Fruit fly (Drosophila melanogaster) whole organism, embryonic: ENCODE data around the gene Hexim.

Experiments used
- ATbp ChIP-seq: fragments of 200-800 bp; sonication (Bioruptor generic); optimal IDR thresholded peaks from 2 replicates; lab custom pipeline; 2017; ENCODE audit warnings: missing biosample characterization, mild to moderate bottlenecking, missing genetic modification characterization, missing genetic modification reagents
- Aef1 ChIP-seq: fragments of 200-800 bp; sonication (Bioruptor generic); IDR thresholded peaks from 3 replicates; pipeline ENCODE4 v1.3.6; 2022; ENCODE audit warnings: missing biosample characterization, missing genetic modification characterization
- Antp ChIP-seq: fragments of 200-800 bp; sonication (Bioruptor generic); optimal IDR thresholded peaks from 3 replicates; lab custom pipeline; 2016; ENCODE audit warnings: missing biosample characterization, missing genetic modification characterization
- Asciz ChIP-seq: fragments of 200-800 bp; sonication (Bioruptor generic); optimal IDR thresholded peaks from 2 replicates; lab custom pipeline; 2017; ENCODE audit warnings: missing biosample characterization, mild to moderate bottlenecking, missing genetic modification characterization, missing genetic modification reagents
- CG10366 ChIP-seq: fragments of 200-800 bp; sonication (Bioruptor generic); IDR thresholded peaks from 2 replicates; pipeline ENCODE4 v1.3.6; 2022; ENCODE audit warnings: missing biosample characterization, missing genetic modification characterization
- CG11398 ChIP-seq: fragments of 200-800 bp; sonication (Bioruptor generic); optimal IDR thresholded peaks from 2 replicates; lab custom pipeline; 2016; ENCODE audit warnings: missing biosample characterization, missing genetic modification characterization
- CG12769 ChIP-seq: fragments of 200-800 bp; sonication (Bioruptor generic); optimal IDR thresholded peaks from 2 replicates; lab custom pipeline; 2019; ENCODE audit warnings: missing biosample characterization, mild to moderate bottlenecking, missing genetic modification characterization, moderate library complexity
- CG14860 ChIP-seq: fragments of 200-800 bp; sonication (Bioruptor generic); IDR thresholded peaks from 3 replicates; pipeline ENCODE4 v1.3.6; 2022; ENCODE audit warnings: missing biosample characterization, missing genetic modification characterization; ENCODE audit not compliant: partially characterized antibody
- CG1529 ChIP-seq: fragments of 200-800 bp; sonication (Bioruptor generic); optimal IDR thresholded peaks from 3 replicates; lab custom pipeline; 2018; ENCODE audit warnings: missing biosample characterization, missing genetic modification characterization
- CG15479 ChIP-seq: fragments of 200-800 bp; sonication (Bioruptor generic); optimal IDR thresholded peaks from 3 replicates; lab custom pipeline; 2019; ENCODE audit warnings: missing biosample characterization, mild to moderate bottlenecking, missing genetic modification characterization, moderate library complexity
- CG15601 ChIP-seq: fragments of 200-800 bp; sonication (Bioruptor generic); optimal IDR thresholded peaks from 3 replicates; lab custom pipeline; 2019; ENCODE audit warnings: missing biosample characterization, mild to moderate bottlenecking, missing genetic modification characterization, moderate library complexity
- CG15696 ChIP-seq: fragments of 200-800 bp; sonication (Bioruptor generic); optimal IDR thresholded peaks from 2 replicates; lab custom pipeline; 2019; ENCODE audit warnings: missing biosample characterization, mild to moderate bottlenecking, missing genetic modification characterization, moderate library complexity
- CG1603 ChIP-seq: fragments of 200-800 bp; sonication (Bioruptor generic); optimal IDR thresholded peaks from 2 replicates; lab custom pipeline; 2019; ENCODE audit warnings: missing biosample characterization, mild to moderate bottlenecking, missing genetic modification characterization, moderate library complexity
- CG17186 ChIP-seq: fragments of 200-800 bp; sonication (Bioruptor generic); optimal IDR thresholded peaks from 3 replicates; lab custom pipeline; 2017; ENCODE audit warnings: missing biosample characterization, missing genetic modification reagents, missing genetic modification characterization
- CG17612 ChIP-seq: fragments of 200-800 bp; sonication (Bioruptor generic); IDR thresholded peaks from 2 replicates; pipeline ENCODE4 v1.3.6; 2022; ENCODE audit warnings: missing biosample characterization, missing genetic modification characterization
- CG3407 ChIP-seq: fragments of 200-800 bp; sonication (Bioruptor generic); optimal IDR thresholded peaks from 2 replicates; lab custom pipeline; 2018; ENCODE audit warnings: missing biosample characterization, mild to moderate bottlenecking, missing genetic modification characterization
- CG34422 ChIP-seq: fragments of 200-800 bp; sonication (Bioruptor generic); IDR thresholded peaks from 3 replicates; pipeline ENCODE4 v1.3.6; 2022; ENCODE audit warnings: missing biosample characterization, missing genetic modification characterization
- CG3995 ChIP-seq: fragments of 200-800 bp; sonication (Bioruptor generic); optimal IDR thresholded peaks from 3 replicates; lab custom pipeline; 2016; ENCODE audit warnings: missing biosample characterization, missing genetic modification characterization
- CG4424 ChIP-seq: fragments of 200-800 bp; sonication (Bioruptor generic); optimal IDR thresholded peaks from 3 replicates; lab custom pipeline; 2016; ENCODE audit warnings: missing biosample characterization, missing genetic modification characterization
- CG4707 ChIP-seq: fragments of 200-800 bp; sonication (Bioruptor generic); optimal IDR thresholded peaks from 2 replicates; lab custom pipeline; 2018; ENCODE audit warnings: missing biosample characterization, mild to moderate bottlenecking, missing genetic modification characterization, moderate library complexity
- CG4730 ChIP-seq: fragments of 200-800 bp; sonication (Bioruptor generic); IDR thresholded peaks from 2 replicates; pipeline ENCODE4 v1.3.6; 2022; ENCODE audit warnings: missing biosample characterization, missing genetic modification characterization
- CG5953 ChIP-seq: fragments of 200-800 bp; sonication (Bioruptor generic); IDR thresholded peaks from 2 replicates; pipeline ENCODE4 v1.3.6; 2022; ENCODE audit warnings: missing biosample characterization, missing genetic modification characterization
- CG8924 ChIP-seq: fragments of 200-800 bp; optimal IDR thresholded peaks from 3 replicates; lab custom pipeline; 2019; ENCODE audit warnings: missing biosample characterization, mild to moderate bottlenecking, missing genetic modification characterization, moderate library complexity
- CG9727 ChIP-seq: fragments of 200-800 bp; sonication (Bioruptor generic); optimal IDR thresholded peaks from 3 replicates; lab custom pipeline; 2017; ENCODE audit warnings: missing biosample characterization, mild to moderate bottlenecking, missing genetic modification characterization
- CoRest ChIP-seq: fragments of 200-800 bp; sonication (Bioruptor generic); optimal IDR thresholded peaks from 3 replicates; lab custom pipeline; 2018; ENCODE audit warnings: missing biosample characterization, mild to moderate bottlenecking, missing genetic modification characterization, moderate library complexity
- Mes4 ChIP-seq: fragments of 200-800 bp; sonication (Bioruptor generic); optimal IDR thresholded peaks from 2 replicates; lab custom pipeline; 2016; ENCODE audit warnings: missing biosample characterization, missing genetic modification characterization
- NK7.1 ChIP-seq: fragments of 200-800 bp; sonication (Bioruptor generic); optimal IDR thresholded peaks from 3 replicates; lab custom pipeline; 2016; ENCODE audit warnings: missing biosample characterization, missing genetic modification characterization
- Ptx1 ChIP-seq: fragments of 200-800 bp; sonication (Bioruptor generic); IDR thresholded peaks from 2 replicates; pipeline ENCODE4 v1.3.6; 2022; ENCODE audit warnings: missing biosample characterization, missing genetic modification characterization
- Xrp1 ChIP-seq: fragments of 200-800 bp; sonication (Bioruptor generic); IDR thresholded peaks from 2 replicates; pipeline ENCODE4 v1.3.6; 2022; ENCODE audit warnings: missing biosample characterization, missing genetic modification characterization
- ab ChIP-seq: fragments of 200-800 bp; sonication (Bioruptor generic); optimal IDR thresholded peaks from 2 replicates; lab custom pipeline; 2016; ENCODE audit warnings: missing biosample characterization, missing genetic modification characterization
- ash1 ChIP-seq: fragments of 200-800 bp; sonication (Bioruptor generic); optimal IDR thresholded peaks from 2 replicates; lab custom pipeline; 2018; ENCODE audit warnings: missing biosample characterization, mild to moderate bottlenecking, missing genetic modification characterization
- bsh ChIP-seq, 2 experiments: fragments of 200-800 bp; sonication (Bioruptor generic); optimal IDR thresholded peaks; 2 replicates each; lab custom pipeline; 2017 to 2018; ENCODE audit warnings: mild to moderate bottlenecking in 2 of 2, missing biosample characterization in 2 of 2, missing genetic modification characterization in 2 of 2, moderate library complexity in 1 of 2
- caup ChIP-seq: fragments of 200-800 bp; sonication (Bioruptor generic); optimal IDR thresholded peaks from 3 replicates; lab custom pipeline; 2017; ENCODE audit warnings: missing biosample characterization, mild to moderate bottlenecking, missing genetic modification characterization, moderate library complexity; ENCODE audit not compliant: severe bottlenecking
- da ChIP-seq: fragments of 200-800 bp; sonication (Bioruptor generic); optimal IDR thresholded peaks from 2 replicates; lab custom pipeline; 2016; ENCODE audit warnings: missing biosample characterization, missing genetic modification characterization
- dan ChIP-seq: fragments of 200-800 bp; sonication (Bioruptor generic); IDR thresholded peaks from 2 replicates; pipeline ENCODE4 v1.3.6; 2022; ENCODE audit warnings: missing biosample characterization, missing genetic modification characterization
- danr ChIP-seq: fragments of 200-800 bp; sonication (Bioruptor generic); IDR thresholded peaks from 2 replicates; pipeline ENCODE4 v1.3.6; 2022; ENCODE audit warnings: missing biosample characterization, missing genetic modification characterization
- dimm ChIP-seq: fragments of 200-800 bp; sonication (Bioruptor generic); IDR thresholded peaks from 2 replicates; pipeline ENCODE4 v1.3.6; 2022; ENCODE audit warnings: missing biosample characterization, missing genetic modification characterization
- en ChIP-seq: fragments of 200-800 bp; sonication (Bioruptor generic); optimal IDR thresholded peaks from 2 replicates; lab custom pipeline; 2016; ENCODE audit warnings: missing biosample characterization, missing genetic modification characterization
- ewg ChIP-seq: fragments of 200-800 bp; sonication (Bioruptor generic); optimal IDR thresholded peaks from 3 replicates; lab custom pipeline; 2017; ENCODE audit warnings: mild to moderate bottlenecking, missing biosample characterization, missing genetic modification reagents, missing genetic modification characterization
- gfzf ChIP-seq: fragments of 200-800 bp; sonication (Bioruptor generic); optimal IDR thresholded peaks from 2 replicates; lab custom pipeline; 2016; ENCODE audit warnings: missing biosample characterization, mild to moderate bottlenecking, missing genetic modification characterization, moderate library complexity
- gro ChIP-seq: fragments of 200-800 bp; sonication (Bioruptor generic); optimal IDR thresholded peaks from 2 replicates; lab custom pipeline; 2016; ENCODE audit warnings: missing biosample characterization, missing genetic modification characterization
- gsb ChIP-seq: fragments of 200-800 bp; sonication (Bioruptor generic); IDR thresholded peaks from 2 replicates; pipeline ENCODE4 v1.3.6; 2022; ENCODE audit warnings: missing biosample characterization, missing genetic modification characterization
- lab ChIP-seq: fragments of 200-800 bp; sonication (Bioruptor generic); optimal IDR thresholded peaks from 3 replicates; lab custom pipeline; 2017; ENCODE audit warnings: missing biosample characterization, missing genetic modification characterization, mild to moderate bottlenecking, moderate library complexity, missing genetic modification reagents
- mld ChIP-seq: fragments of 200-800 bp; sonication (Bioruptor generic); IDR thresholded peaks from 3 replicates; pipeline ENCODE4 v1.3.6; 2022; ENCODE audit warnings: missing biosample characterization, missing genetic modification characterization; ENCODE audit not compliant: partially characterized antibody
- nmo ChIP-seq: fragments of 200-800 bp; sonication (Bioruptor generic); optimal IDR thresholded peaks from 2 replicates; lab custom pipeline; 2018; ENCODE audit warnings: missing biosample characterization, mild to moderate bottlenecking, missing genetic modification characterization, moderate library complexity
- onecut ChIP-seq: fragments of 200-800 bp; sonication (Bioruptor generic); IDR thresholded peaks from 2 replicates; pipeline ENCODE4 v1.3.6; 2022; ENCODE audit warnings: missing biosample characterization, missing genetic modification characterization
- otp ChIP-seq: fragments of 200-800 bp; sonication (Bioruptor generic); IDR thresholded peaks from 3 replicates; pipeline ENCODE4, ENCODE4 v1.3.6; 2022; ENCODE audit warnings: missing biosample characterization, missing genetic modification characterization
- sens-2 ChIP-seq: fragments of 200-800 bp; sonication (Bioruptor generic); IDR thresholded peaks from 2 replicates; pipeline ENCODE4 v1.3.6; 2022; ENCODE audit warnings: missing biosample characterization, missing genetic modification characterization
- tll ChIP-seq, 2 experiments: fragments of 200-800 bp in 1 of 2; fragments of >200 bp in 1 of 2; sonication (Bioruptor generic) in 1 of 2; optimal IDR thresholded peaks; 2 replicates each; lab custom pipeline; 2017 to 2019; ENCODE audit warnings: missing biosample characterization in 2 of 2, missing genetic modification characterization in 2 of 2, mild to moderate bottlenecking in 1 of 2, moderate library complexity in 1 of 2
- zen2 ChIP-seq: fragments of 200-800 bp; sonication (Bioruptor generic); IDR thresholded peaks from 3 replicates; pipeline ENCODE4 v1.3.6; 2022; ENCODE audit warnings: missing biosample characterization, missing genetic modification characterization; ENCODE audit not compliant: partially characterized antibody

Hexim gene

dm6 chr3R:14680112-14680665 lies 21.0 kb downstream of the Hexim start (continued):
- TF ChIP-seq mld (GFP tag; lab: Robert Waterston, UW) (no peak), danr (GFP tag; lab: Robert Waterston, UW) (no peak), CG1529 (peak; percentile 8), CoRest (no peak), CG11398 (GFP tag; lab: Kevin White, UChicago) (peak; percentile 37), sens-2 (no peak), zen2 (GFP tag; lab: Robert Waterston, UW) (no peak), NK7.1 (GFP tag; lab: Kevin White, UChicago) (no peak), Mes4 (GFP tag; lab: Kevin White, UChicago) (no peak), CG3407 (GFP tag; lab: Kevin White, UChicago) (peak; percentile 17), CG1603 (tag; lab: Kevin White, UChicago) (peak; percentile 8), lab (GFP tag; lab: Kevin White, UChicago) (no peak), onecut (GFP tag; lab: Robert Waterston, UW) (peak; percentile 16; the same call in 1 of the 2 replicates), Aef1 (GFP tag; lab: Robert Waterston, UW) (no peak), ewg (GFP tag; lab: Kevin White, UChicago) (no peak), otp (GFP tag; lab: Robert Waterston, UW) (no peak), ab (no peak), CG17186 (GFP tag; lab: Kevin White, UChicago) (no peak), CG12769 (tag; lab: Kevin White, UChicago) (no peak), gsb (no peak), CG4424 (GFP tag; lab: Kevin White, UChicago) (no peak), CG15479 (GFP tag; lab: Kevin White, UChicago) (peak; percentile 71), CG4707 (GFP tag; lab: Kevin White, UChicago) (peak; percentile 28), nmo (GFP tag; lab: Kevin White, UChicago) (no peak), CG4730 (no peak), Asciz (GFP tag; lab: Kevin White, UChicago) (peak; percentile 22), Ptx1 (GFP tag; lab: Robert Waterston, UW) (no peak), caup (GFP tag; lab: Kevin White, UChicago) (no peak), dan (no peak), gfzf (GFP tag; lab: Kevin White, UChicago) (no peak), ATbp (GFP tag; lab: Kevin White, UChicago) (peak; percentile 41), Xrp1 (GFP tag; lab: Robert Waterston, UW) (peak; percentile 42; the same call in 1 of the 2 replicates), da (GFP tag; lab: Kevin White, UChicago) (no peak), CG14860 (no peak), ash1 (GFP tag; lab: Kevin White, UChicago) (no peak), CG5953 (GFP tag; lab: Robert Waterston, UW) (no peak), Antp (GFP tag; lab: Kevin White, UChicago) (no peak), CG17612 (no peak), CG10366 (GFP tag; lab: Robert Waterston, UW) (no peak), CG34422 (GFP tag; lab: Robert Waterston, UW) (no peak), dimm (GFP tag; lab: Robert Waterston, UW) (no peak), CG15696 (tag; lab: Kevin White, UChicago) (peak; percentile 15), CG15601 (tag; lab: Kevin White, UChicago) (peak; percentile 33), tll (GFP tag; optimal IDR thresholded peaks at IDR 0.05; lab: Kevin White, UChicago) (peak in 1 of 2 experiments; percentile 94), bsh (GFP tag; optimal IDR thresholded peaks at IDR 0.05; lab: Kevin White, UChicago) (peak in 1 of 2 experiments; percentile 29), en (GFP tag; lab: Kevin White, UChicago) (no peak), CG8924 (no peak), CG9727 (GFP tag; lab: Kevin White, UChicago) (peak; percentile 4), CG3995 (no peak), gro (no peak)
